Worm (Caenorhabditis elegans): ENCODE measurements around the gene F26H11.4.

Gene F26H11.4

ce11 chrII:14408312-14408711 lies at the start of gene F26H11.4:
Gene F26H11.4, plus strand, starts transcription at chrII:14408612.
- no peak for TF ChIP-seq ham-2 (GFP tag; optimal IDR thresholded peaks at IDR 0.05)

ce11 chrII:14359007-14359406 lies 49.4 kb upstream of the F26H11.4 start:
- TF ChIP-seq sem-2 (GFP tag; optimal IDR thresholded peaks at IDR 0.05) (no peak), M03D4.4 (tag; optimal IDR thresholded peaks at IDR 0.05) (no peak)

ce11 chrII:14360675-14361074 lies 47.7 kb upstream of the F26H11.4 start:
- TF ChIP-seq tbx-8 (GFP tag; optimal IDR thresholded peaks at IDR 0.05) (no peak), mab-5 (tag; optimal IDR thresholded peaks at IDR 0.05) (no peak), ceh-83 (GFP tag; optimal IDR thresholded peaks at IDR 0.05) (no peak), nhr-237 (tag; optimal IDR thresholded peaks at IDR 0.05) (no peak)

ce11 chrII:14361719-14362118 lies 46.7 kb upstream of the F26H11.4 start, which contains the start of gene tebp-1:
Gene tebp-1, plus strand, starts transcription at chrII:14362019.
- no peak for TF ChIP-seq ceh-39 (tag; optimal IDR thresholded peaks at IDR 0.05)
- TF ChIP-seq nhr-2 (tag; optimal IDR thresholded peaks at IDR 0.05) = no peak
- no peak for TF ChIP-seq tbx-8 (GFP tag; optimal IDR thresholded peaks at IDR 0.05)

ce11 chrII:14365182-14365751 lies 43.1 kb upstream of the F26H11.4 start, which contains the start of gene imb-2:
Gene imb-2, plus strand, starts transcription at chrII:14365701.
- TF ChIP-seq tbx-8 (GFP tag; optimal IDR thresholded peaks at IDR 0.05) = no peak
- TF ChIP-seq ham-2 (GFP tag; optimal IDR thresholded peaks at IDR 0.05) = no peak
- no peak for TF ChIP-seq nhr-76 (tag; optimal IDR thresholded peaks at IDR 0.05)
- no peak for TF ChIP-seq pha-4 (tag; optimal IDR thresholded peaks at IDR 0.05)
- no peak for TF ChIP-seq ceh-43 (GFP tag; optimal IDR thresholded peaks at IDR 0.05)
- no peak for TF ChIP-seq sem-2 (GFP tag; optimal IDR thresholded peaks at IDR 0.05)
- TF ChIP-seq nhr-28 (tag; optimal IDR thresholded peaks at IDR 0.05) = no peak
- no peak for TF ChIP-seq flh-1 (GFP tag; optimal IDR thresholded peaks at IDR 0.05)
- TF ChIP-seq zip-8 (tag; optimal IDR thresholded peaks at IDR 0.05) = no peak
- peak; percentile 30 for TF ChIP-seq unc-120 (tag; optimal IDR thresholded peaks at IDR 0.05; ENCODE audit: poor library complexity, severe bottlenecking)
- TF ChIP-seq ztf-11 (tag; optimal IDR thresholded peaks at IDR 0.05) = no peak
- TF ChIP-seq cnd-1 (tag; optimal IDR thresholded peaks at IDR 0.05) = no peak
- TF ChIP-seq nhr-2 (tag; optimal IDR thresholded peaks at IDR 0.05) = no peak
- TF ChIP-seq sptf-1 (tag; optimal IDR thresholded peaks at IDR 0.05) = peak; percentile 39
- TF ChIP-seq lin-13 (tag; optimal IDR thresholded peaks at IDR 0.05) = no peak
- no peak for TF ChIP-seq elt-3 (tag; optimal IDR thresholded peaks at IDR 0.05)
- peak; percentile 38 for TF ChIP-seq lsy-2 (tag; optimal IDR thresholded peaks at IDR 0.05)
- TF ChIP-seq snpc-4 (tag; optimal IDR thresholded peaks at IDR 0.05) = no peak
- no peak for TF ChIP-seq hlh-1 (tag; optimal IDR thresholded peaks at IDR 0.05)
- TF ChIP-seq ceh-83 (GFP tag; optimal IDR thresholded peaks at IDR 0.05) = peak; percentile 29
- no peak for TF ChIP-seq nhr-12 (tag; optimal IDR thresholded peaks at IDR 0.05)
- TF ChIP-seq mep-1 (tag; optimal IDR thresholded peaks at IDR 0.05) = peak; percentile 50
- TF ChIP-seq ces-1 (GFP tag; optimal IDR thresholded peaks at IDR 0.05) = peak; percentile 88
- no peak for TF ChIP-seq nhr-237 (tag; optimal IDR thresholded peaks at IDR 0.05)
- TF ChIP-seq lin-32 (GFP tag; optimal IDR thresholded peaks at IDR 0.05) = no peak
- no peak for TF ChIP-seq bed-3 (GFP tag; optimal IDR thresholded peaks at IDR 0.05)

- TF ChIP-seq ces-1 (GFP tag; optimal IDR thresholded peaks at IDR 0.05) = no peak
- TF ChIP-seq ham-2 (GFP tag; optimal IDR thresholded peaks at IDR 0.05) = peak; percentile 21
- TF ChIP-seq nhr-76 (tag; optimal IDR thresholded peaks at IDR 0.05) = no peak
- TF ChIP-seq ceh-39 (tag; optimal IDR thresholded peaks at IDR 0.05) = no peak
Observed at ce11 chrII:14374594-14374993, 33.8 kb upstream of the F26H11.4 start.

ce11 chrII:14377796-14378195 lies 30.6 kb upstream of the F26H11.4 start, which contains the start of gene acr-20:
Gene acr-20, minus strand, starts transcription at chrII:14377896.
- TF ChIP-seq sptf-1 (tag; optimal IDR thresholded peaks at IDR 0.05) (no peak), mls-2 (tag; optimal IDR thresholded peaks at IDR 0.05) (no peak), ceh-39 (tag; optimal IDR thresholded peaks at IDR 0.05) (no peak), hlh-1 (tag; optimal IDR thresholded peaks at IDR 0.05) (no peak), flh-1 (GFP tag; optimal IDR thresholded peaks at IDR 0.05) (no peak), snpc-4 (tag; optimal IDR thresholded peaks at IDR 0.05) (no peak), zip-8 (tag; optimal IDR thresholded peaks at IDR 0.05) (no peak), nhr-2 (tag; optimal IDR thresholded peaks at IDR 0.05) (no peak), elt-1 (tag; optimal IDR thresholded peaks at IDR 0.05; ENCODE audit: borderline replicate concordance, insufficient read depth) (no peak), M03D4.4 (tag; optimal IDR thresholded peaks at IDR 0.05) (no peak), unc-120 (tag; optimal IDR thresholded peaks at IDR 0.05; ENCODE audit: poor library complexity, severe bottlenecking) (no peak), nhr-12 (tag; optimal IDR thresholded peaks at IDR 0.05) (no peak)

All from whole organism, mixed stage, embryonic.